Worm (Caenorhabditis elegans) whole organism, midembryonic: ENCODE data around the gene nlp-23.

Source experiments
- T22C8.4 ChIP-seq: fragments of 200-800 bp; sonication (Bioruptor generic); IDR thresholded peaks from 2 replicates; pipeline ENCODE4 v1.3.6; 2022; ENCODE audit warnings: missing genetic modification characterization, missing compliant biosample characterization
- cog-1 ChIP-seq: sonication (generic microtip); optimal IDR thresholded peaks from 2 replicates; lab custom pipeline; 2016; ENCODE audit warnings: missing genetic modification characterization, missing compliant biosample characterization
- flt-1 ChIP-seq: fragments of 200-800 bp; sonication (Bioruptor generic); IDR thresholded peaks from 2 replicates; pipeline ENCODE4 v1.3.6; 2022; ENCODE audit warnings: missing genetic modification characterization, missing compliant biosample characterization
- klf-2 ChIP-seq: fragments of 200-800 bp; sonication (Bioruptor generic); conservative IDR thresholded peaks from 2 replicates; pipeline ENCODE4 v1.3.6; 2022; ENCODE audit warnings: missing genetic modification reagents, missing genetic modification characterization, missing compliant biosample characterization
- med-1 ChIP-seq: sonication (generic microtip); optimal IDR thresholded peaks from 2 replicates; lab custom pipeline; 2017; ENCODE audit warnings: missing genetic modification characterization, mild to moderate bottlenecking, missing compliant biosample characterization, antibody characterized with exemption, missing genetic modification reagents; ENCODE audit not compliant: insufficient read depth
- ref-1 ChIP-seq: fragments of 200-800 bp; sonication (Bioruptor generic); conservative IDR thresholded peaks from 2 replicates; pipeline ENCODE4 v1.3.6; 2022; ENCODE audit warnings: missing genetic modification reagents, missing genetic modification characterization, missing compliant biosample characterization
- ztf-23 ChIP-seq: fragments of 200-800 bp; sonication (Bioruptor generic); IDR thresholded peaks from 2 replicates; pipeline ENCODE4 v1.3.6; 2022; ENCODE audit warnings: missing genetic modification reagents, missing genetic modification characterization, missing compliant biosample characterization
- ztf-29 ChIP-seq: fragments of 200-800 bp; sonication (Bioruptor generic); IDR thresholded peaks from 2 replicates; pipeline ENCODE4 v1.3.6; 2022; ENCODE audit warnings: missing genetic modification reagents, missing genetic modification characterization, missing compliant biosample characterization

ce11 chrX:2352929-2353328 lies 10.2 kb upstream of the nlp-23 start:
- TF ChIP-seq klf-2 (GFP tag; lab: Robert Waterston, UW) (no peak), T22C8.4 (GFP tag; lab: Robert Waterston, UW) (no peak), flt-1 (GFP tag; lab: Robert Waterston, UW) (no peak), ztf-29 (GFP tag; lab: Robert Waterston, UW) (no peak), ztf-23 (GFP tag; lab: Robert Waterston, UW) (no peak), ref-1 (GFP tag; lab: Robert Waterston, UW) (no peak), med-1 (GFP tag; lab: Kevin White, UChicago) (no peak), cog-1 (tag; lab: Kevin White, UChicago) (no peak)
